Fruit fly (Drosophila melanogaster) whole organism, pupa: ENCODE measurements around the gene CG10077.

Source experiments
- CG10348 ChIP-seq: fragments of 200-800 bp; sonication (Bioruptor generic); IDR thresholded peaks from 2 replicates; pipeline ENCODE4 v1.3.6; 2022; ENCODE audit warnings: missing biosample characterization, missing genetic modification characterization
- CG12605 ChIP-seq: fragments of 200-800 bp; sonication (Bioruptor generic); IDR thresholded peaks from 2 replicates; pipeline ENCODE4 v1.3.6; 2022; ENCODE audit warnings: missing biosample characterization, missing genetic modification characterization
- CG13204 ChIP-seq: fragments of 200-800 bp; sonication (Bioruptor generic); optimal IDR thresholded peaks from 2 replicates; lab custom pipeline; 2018; ENCODE audit warnings: missing biosample characterization, mild to moderate bottlenecking, missing genetic modification characterization, moderate library complexity
- CG14655 ChIP-seq: fragments of 200-800 bp; sonication (Bioruptor generic); optimal IDR thresholded peaks from 3 replicates; lab custom pipeline; 2017; ENCODE audit warnings: mild to moderate bottlenecking, missing biosample characterization, missing genetic modification reagents, missing genetic modification characterization
- CG15710 ChIP-seq: fragments of 200-800 bp; sonication (Bioruptor generic); optimal IDR thresholded peaks from 2 replicates; lab custom pipeline; 2018; ENCODE audit warnings: missing biosample characterization, mild to moderate bottlenecking, missing genetic modification characterization, moderate library complexity
- CG17806 ChIP-seq: fragments of 200-800 bp; sonication (Bioruptor generic); optimal IDR thresholded peaks from 2 replicates; lab custom pipeline; 2018; ENCODE audit warnings: missing biosample characterization, mild to moderate bottlenecking, missing genetic modification characterization, moderate library complexity
- CG32121 ChIP-seq: fragments of 200-800 bp; sonication (Bioruptor generic); IDR thresholded peaks from 2 replicates; pipeline ENCODE4 v1.3.6; 2022; ENCODE audit warnings: missing biosample characterization, missing genetic modification characterization
- CG34367 ChIP-seq: fragments of 200-800 bp; sonication (Bioruptor generic); optimal IDR thresholded peaks from 2 replicates; lab custom pipeline; 2018; ENCODE audit warnings: missing biosample characterization, mild to moderate bottlenecking, missing genetic modification characterization
- CG4496 ChIP-seq: fragments of 200-800 bp; sonication (Bioruptor generic); IDR thresholded peaks from 3 replicates; pipeline ENCODE4 v1.3.6; 2022; ENCODE audit warnings: missing biosample characterization, missing genetic modification characterization
- CG8159 ChIP-seq: fragments of 200-800 bp; sonication (Bioruptor generic); optimal IDR thresholded peaks from 3 replicates; lab custom pipeline; 2018; ENCODE audit warnings: missing biosample characterization, mild to moderate bottlenecking, missing genetic modification characterization, moderate library complexity
- CG8301 ChIP-seq: fragments of 200-800 bp; sonication (Bioruptor generic); optimal IDR thresholded peaks from 2 replicates; lab custom pipeline; 2018; ENCODE audit warnings: missing biosample characterization, mild to moderate bottlenecking, missing genetic modification characterization
- CG9948 ChIP-seq: fragments of 200-800 bp; sonication (Bioruptor generic); optimal IDR thresholded peaks from 2 replicates; lab custom pipeline; 2018; ENCODE audit warnings: missing biosample characterization, mild to moderate bottlenecking, missing genetic modification characterization, moderate library complexity
- D1 ChIP-seq: fragments of 200-800 bp; sonication (Bioruptor generic); optimal IDR thresholded peaks from 2 replicates; lab custom pipeline; 2018; ENCODE audit warnings: missing biosample characterization, mild to moderate bottlenecking, missing genetic modification characterization, moderate library complexity
- EcR ChIP-seq: fragments of 200-800 bp; sonication (Bioruptor generic); optimal IDR thresholded peaks from 3 replicates; lab custom pipeline; 2019; ENCODE audit warnings: missing biosample characterization, missing genetic modification characterization, mild to moderate bottlenecking, moderate library complexity, missing genetic modification reagents
- Ets98B ChIP-seq: fragments of 200-800 bp; sonication (Bioruptor generic); IDR thresholded peaks from 2 replicates; pipeline ENCODE4 v1.3.6; 2022; ENCODE audit warnings: missing biosample characterization, missing genetic modification characterization
- Pif1A ChIP-seq: fragments of 200-800 bp; sonication (Bioruptor generic); optimal IDR thresholded peaks from 3 replicates; lab custom pipeline; 2016; ENCODE audit warnings: missing biosample characterization, missing genetic modification characterization
- Pif1B ChIP-seq: fragments of 200-800 bp; sonication (Bioruptor generic); optimal IDR thresholded peaks from 3 replicates; lab custom pipeline; 2016; ENCODE audit warnings: missing biosample characterization, missing genetic modification characterization
- Snoo ChIP-seq: fragments of 200-800 bp; sonication (Bioruptor generic); optimal IDR thresholded peaks from 3 replicates; lab custom pipeline; 2017; ENCODE audit warnings: missing biosample characterization, mild to moderate bottlenecking, missing genetic modification characterization, inconsistent platforms
- fd96Ca ChIP-seq: fragments of 200-800 bp; sonication (Bioruptor generic); IDR thresholded peaks from 3 replicates; pipeline ENCODE4 v1.3.6; 2022; ENCODE audit warnings: missing biosample characterization, missing genetic modification characterization
- gl ChIP-seq: fragments of 200-800 bp; sonication (Bioruptor generic); optimal IDR thresholded peaks from 2 replicates; lab custom pipeline; 2018; ENCODE audit warnings: missing biosample characterization, mild to moderate bottlenecking, missing genetic modification characterization
- rn ChIP-seq: fragments of 200-800 bp; sonication (Bioruptor generic); IDR thresholded peaks from 2 replicates; pipeline ENCODE4 v1.3.6; 2022; ENCODE audit warnings: missing biosample characterization, missing genetic modification characterization

Gene CG10077

DNA sequence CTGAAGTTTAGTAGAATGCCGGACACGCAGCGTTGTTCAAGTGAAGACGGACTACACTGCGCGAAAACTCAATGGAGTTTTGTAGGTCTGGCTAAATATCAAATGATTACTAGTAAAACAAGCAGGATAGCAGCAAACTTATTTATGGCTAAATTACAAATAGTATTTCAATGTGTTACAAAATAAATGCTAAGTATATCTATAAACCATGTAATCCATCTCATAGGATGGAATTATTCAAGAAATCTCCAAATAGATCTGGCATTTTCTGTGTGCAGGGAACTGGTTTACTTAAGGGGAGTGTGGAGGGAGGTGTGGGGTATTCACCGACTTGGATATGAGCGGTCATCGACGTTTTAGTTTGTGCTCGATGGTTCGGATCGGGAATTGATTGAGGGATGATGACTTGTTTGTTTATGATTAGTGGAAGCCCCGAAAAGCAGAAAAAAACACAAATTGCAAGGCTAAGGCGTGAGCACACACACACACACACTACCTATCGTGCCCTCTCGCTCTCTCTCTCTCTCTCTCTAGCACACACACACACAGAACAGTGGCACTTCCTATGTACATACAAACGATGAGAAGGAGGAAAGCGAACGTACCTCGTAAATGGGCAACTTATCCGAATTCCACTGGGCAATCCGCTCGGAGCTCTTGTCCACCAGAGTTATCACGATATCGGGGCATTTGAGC, 8.2 kb upstream of the CG10077 start:
- TF ChIP-seq CG4496 (peak; percentile 71), CG8301 (tag; lab: Kevin White, UChicago) (peak; percentile 87), CG12605 (peak; percentile 63; the same call in 1 of the 2 replicates), CG8159 (tag; lab: Kevin White, UChicago) (peak; percentile 84), CG9948 (tag; lab: Kevin White, UChicago) (peak; percentile 92), Snoo (peak; percentile 45), gl (tag; lab: Kevin White, UChicago) (peak; percentile 66), EcR (peak; percentile 95), Ets98B (GFP tag; lab: Robert Waterston, UW) (peak; percentile 77), CG15710 (tag; lab: Kevin White, UChicago) (peak; percentile 84), CG17806 (tag; lab: Kevin White, UChicago) (peak; percentile 80), CG32121 (GFP tag; lab: Robert Waterston, UW) (peak; percentile 55; the same call in 1 of the 2 replicates), Pif1B (GFP tag; lab: Kevin White, UChicago) (peak; percentile 57), fd96Ca (GFP tag; lab: Robert Waterston, UW) (no peak), Pif1A (peak; percentile 82), rn (GFP tag; lab: Robert Waterston, UW) (no peak), CG34367 (tag; lab: Kevin White, UChicago) (peak; percentile 82), CG13204 (GFP tag; lab: Kevin White, UChicago) (peak; percentile 66), CG10348 (GFP tag; lab: Robert Waterston, UW) (no peak), D1 (tag; lab: Kevin White, UChicago) (no peak), CG14655 (peak; percentile 87)

DNA sequence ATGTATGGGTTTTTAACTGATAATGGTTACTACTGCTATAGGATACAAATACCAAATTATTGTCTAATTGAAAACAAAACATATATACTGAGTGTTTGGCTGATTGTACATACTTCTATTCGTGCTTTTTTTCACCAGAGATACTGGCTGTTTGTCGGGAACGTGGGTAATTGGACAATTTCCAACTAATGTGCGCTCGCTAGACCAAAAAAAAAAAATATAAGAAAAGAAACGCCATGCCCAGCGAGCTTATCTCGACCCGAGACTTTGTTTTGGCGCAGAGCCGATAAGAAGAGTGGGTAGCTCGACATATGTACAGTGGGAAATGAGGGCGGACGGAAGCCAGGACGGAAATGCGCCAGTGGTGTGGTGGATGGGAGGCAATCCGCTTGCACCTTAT, 7.5 kb upstream of the CG10077 start:
- no peak for TF ChIP-seq CG34367 (tag; lab: Kevin White, UChicago)
- no peak for TF ChIP-seq fd96Ca (GFP tag; lab: Robert Waterston, UW)
- TF ChIP-seq CG8159 (tag; lab: Kevin White, UChicago) = no peak
- TF ChIP-seq gl (tag; lab: Kevin White, UChicago) = no peak
- TF ChIP-seq rn (GFP tag; lab: Robert Waterston, UW) = no peak
- no peak; the same call in 2 of the 3 replicates for TF ChIP-seq CG4496
- no peak for TF ChIP-seq CG13204 (GFP tag; lab: Kevin White, UChicago)
- no peak for TF ChIP-seq CG32121 (GFP tag; lab: Robert Waterston, UW)
- no peak for TF ChIP-seq CG17806 (tag; lab: Kevin White, UChicago)
- TF ChIP-seq Pif1B (GFP tag; lab: Kevin White, UChicago) = no peak
- TF ChIP-seq CG15710 (tag; lab: Kevin White, UChicago) = no peak
- TF ChIP-seq CG9948 (tag; lab: Kevin White, UChicago) = no peak
- no peak for TF ChIP-seq Snoo
- TF ChIP-seq CG8301 (tag; lab: Kevin White, UChicago) = no peak
- no peak for TF ChIP-seq EcR

DNA sequence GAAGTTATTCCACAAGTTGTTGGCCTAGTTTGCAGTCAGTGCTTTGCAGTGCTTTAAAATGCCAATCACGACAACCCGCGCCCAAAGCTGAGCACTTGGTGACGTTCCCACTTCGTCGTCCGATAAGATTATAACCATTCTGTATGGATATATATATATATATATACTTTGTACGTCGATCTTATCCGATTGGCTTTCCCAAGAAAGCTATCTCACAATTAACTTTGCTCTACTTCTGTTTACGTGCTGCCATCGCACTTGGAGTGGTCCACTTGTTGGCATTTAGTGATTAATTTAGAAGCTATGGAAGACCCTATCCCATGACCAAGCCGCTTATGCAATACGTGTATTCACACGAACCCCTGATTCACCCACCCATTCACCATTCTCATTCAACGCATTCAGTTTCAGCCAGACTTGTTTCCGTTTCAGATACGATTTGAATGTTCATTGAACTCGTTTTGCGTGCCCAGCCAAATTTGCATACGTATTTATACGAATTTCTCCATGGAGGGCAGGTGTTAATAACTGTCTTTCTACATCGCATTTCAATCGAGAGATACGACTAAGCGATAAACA, 6.4 kb upstream of the CG10077 start:
- TF ChIP-seq Ets98B (GFP tag; lab: Robert Waterston, UW) (no peak), D1 (tag; lab: Kevin White, UChicago) (no peak), CG4496 (no peak), gl (tag; lab: Kevin White, UChicago) (no peak), EcR (peak; percentile 12), CG8301 (tag; lab: Kevin White, UChicago) (no peak), fd96Ca (GFP tag; lab: Robert Waterston, UW) (no peak)

DNA sequence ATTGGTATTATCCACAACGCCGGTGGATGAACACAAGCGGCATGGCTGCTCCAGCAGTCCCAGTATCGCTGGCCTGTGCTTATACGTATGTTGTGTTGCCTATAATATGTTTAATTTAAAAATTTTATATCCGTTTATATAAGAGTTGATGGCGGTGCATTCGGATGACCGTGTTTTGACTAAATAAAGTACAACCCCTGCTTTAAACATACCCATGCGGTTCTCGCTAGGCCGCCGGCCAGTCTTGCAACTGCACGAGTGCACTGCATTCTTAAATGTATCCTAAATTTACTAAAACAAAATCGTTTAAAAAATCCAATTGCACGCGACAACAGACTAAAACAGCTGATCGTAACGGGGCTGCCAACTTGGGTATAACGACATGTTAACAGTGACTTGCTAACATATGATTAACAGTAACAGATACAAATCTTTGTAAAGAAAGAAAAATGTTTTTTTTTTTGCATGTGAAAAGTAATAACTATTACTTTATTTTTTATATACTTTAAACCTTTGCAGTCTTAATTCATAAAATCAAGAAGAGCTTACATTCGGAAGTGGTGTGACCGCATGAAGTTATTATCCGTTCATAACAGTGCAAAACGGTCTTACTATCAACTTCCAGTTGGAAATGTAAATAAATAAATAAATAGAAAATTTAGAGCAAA, 2.2 kb upstream of the CG10077 start, which contains the start of the genes Uqcc1 and Surf1:
TSS of gene Uqcc1 (minus strand) at position 356 of the 668 bp plus-strand sequence.
TSS of gene Surf1 (plus strand) at position 594 of the 668 bp plus-strand sequence.
- TF ChIP-seq Pif1A (no peak), CG34367 (tag; lab: Kevin White, UChicago) (no peak), CG10348 (GFP tag; lab: Robert Waterston, UW) (no peak), gl (tag; lab: Kevin White, UChicago) (no peak), Ets98B (GFP tag; lab: Robert Waterston, UW) (no peak), CG15710 (tag; lab: Kevin White, UChicago) (no peak), fd96Ca (GFP tag; lab: Robert Waterston, UW) (no peak), EcR (no peak), Snoo (no peak), CG17806 (tag; lab: Kevin White, UChicago) (no peak), CG8159 (tag; lab: Kevin White, UChicago) (no peak), CG4496 (no peak), Pif1B (GFP tag; lab: Kevin White, UChicago) (no peak), D1 (tag; lab: Kevin White, UChicago) (no peak), rn (GFP tag; lab: Robert Waterston, UW) (no peak), CG9948 (tag; lab: Kevin White, UChicago) (no peak), CG13204 (GFP tag; lab: Kevin White, UChicago) (no peak), CG12605 (no peak), CG8301 (tag; lab: Kevin White, UChicago) (no peak)
